Worm (Caenorhabditis elegans): Measurements from ENCODE around the gene enu-3.2.

DNA sequence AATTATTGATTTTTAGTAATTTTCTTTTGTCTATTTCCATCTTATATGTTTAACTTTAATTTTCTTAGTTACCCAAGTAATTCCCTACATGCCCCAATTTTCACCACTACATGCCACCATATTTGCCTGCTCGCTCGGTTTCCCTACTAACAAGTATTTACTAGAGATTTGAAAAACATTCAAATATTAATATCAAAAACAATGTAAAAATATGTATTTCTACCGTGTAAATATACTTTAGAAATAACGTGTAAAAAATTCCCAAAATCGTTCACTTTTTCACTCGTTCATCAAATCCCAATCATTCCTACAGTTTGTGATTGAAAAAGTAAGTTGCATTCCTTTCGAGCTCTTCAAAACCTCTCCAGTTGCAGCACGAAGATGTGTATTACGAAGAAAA lies 41.6 kb upstream of the enu-3.2 start, which contains the start of gene F26A1.3:
- TF ChIP-seq mep-1 (tag; optimal IDR thresholded peaks at IDR 0.05) (no peak), ceh-43 (GFP tag; optimal IDR thresholded peaks at IDR 0.05) (no peak), lin-13 (tag; optimal IDR thresholded peaks at IDR 0.05) (no peak), pha-4 (tag; optimal IDR thresholded peaks at IDR 0.05) (no peak), lsy-2 (tag; optimal IDR thresholded peaks at IDR 0.05) (no peak)

Data from whole organism, mixed stage, embryonic.